Worm (Caenorhabditis elegans) whole organism, young adult: ENCODE results near the gene str-232.

Source experiments
- F37B4.10 ChIP-seq: fragments of 200-800 bp; sonication (Bioruptor generic); IDR thresholded peaks from 2 replicates; pipeline ENCODE4 v1.3.6; 2022; ENCODE audit warnings: missing genetic modification characterization, missing compliant biosample characterization
- F39B2.1 ChIP-seq: fragments of 200-800 bp; sonication (Bioruptor generic); IDR thresholded peaks from 2 replicates; pipeline ENCODE4 v1.3.6; 2022; ENCODE audit warnings: missing genetic modification reagents, missing genetic modification characterization, missing compliant biosample characterization
- F52B5.7 ChIP-seq: sonication (generic microtip); optimal IDR thresholded peaks from 2 replicates; lab custom pipeline; 2016; ENCODE audit warnings: mild to moderate bottlenecking, missing genetic modification characterization, missing compliant biosample characterization
- F57C9.4 ChIP-seq: sonication (generic microtip); optimal IDR thresholded peaks from 2 replicates; lab custom pipeline; 2017; ENCODE audit warnings: mild to moderate bottlenecking, missing genetic modification characterization, missing compliant biosample characterization
- Y56A3A.18 ChIP-seq: fragments of 200-800 bp; sonication (Bioruptor generic); IDR thresholded peaks from 2 replicates; pipeline ENCODE4 v1.3.6; 2022; ENCODE audit warnings: missing genetic modification reagents, missing genetic modification characterization, missing compliant biosample characterization
- Y79H2A.3 ChIP-seq: fragments of 200-800 bp; sonication (Bioruptor generic); conservative IDR thresholded peaks from 2 replicates; pipeline ENCODE4 v1.3.6; 2022; ENCODE audit warnings: missing genetic modification reagents, missing genetic modification characterization, missing compliant biosample characterization
- dox-1 ChIP-seq: fragments of 200-800 bp; sonication (Bioruptor generic); IDR thresholded peaks from 2 replicates; pipeline ENCODE4 v1.3.6; 2022; ENCODE audit warnings: missing genetic modification reagents, missing genetic modification characterization, missing compliant biosample characterization
- egrh-3 ChIP-seq: fragments of 200-800 bp; sonication (Bioruptor generic); IDR thresholded peaks from 2 replicates; pipeline ENCODE4 v1.3.6; 2022; ENCODE audit warnings: missing genetic modification reagents, missing genetic modification characterization, missing compliant biosample characterization
- ekl-4 ChIP-seq: fragments of 200-800 bp; sonication (Bioruptor generic); IDR thresholded peaks from 2 replicates; pipeline ENCODE4 v1.3.6; 2022; ENCODE audit warnings: missing genetic modification reagents, missing genetic modification characterization, missing compliant biosample characterization
- gei-17 ChIP-seq: fragments of 200-800 bp; sonication (Bioruptor generic); optimal IDR thresholded peaks from 2 replicates; lab custom pipeline; 2018; ENCODE audit warnings: mild to moderate bottlenecking, missing genetic modification characterization, missing compliant biosample characterization
- hmg-1.2 ChIP-seq: fragments of 200-800 bp; sonication (Bioruptor generic); IDR thresholded peaks from 2 replicates; pipeline ENCODE4 v1.3.6; 2022; ENCODE audit warnings: missing genetic modification reagents, missing genetic modification characterization, missing compliant biosample characterization
- hsf-1 ChIP-seq: fragments of 200-800 bp; sonication (Bioruptor generic); IDR thresholded peaks from 2 replicates; pipeline ENCODE4 v1.3.6; 2022; ENCODE audit warnings: missing genetic modification reagents, missing genetic modification characterization, missing compliant biosample characterization
- mcd-1 ChIP-seq: fragments of 200-800 bp; sonication (Bioruptor generic); IDR thresholded peaks from 2 replicates; pipeline ENCODE4 v1.3.6; 2022; ENCODE audit warnings: missing genetic modification reagents, missing genetic modification characterization, missing compliant biosample characterization
- nfya-1 ChIP-seq: sonication (generic microtip); optimal IDR thresholded peaks from 2 replicates; lab custom pipeline; 2017; ENCODE audit warnings: antibody characterized with exemption, missing compliant biosample characterization, missing genetic modification characterization, borderline replicate concordance; ENCODE audit not compliant: insufficient read depth
- nfyb-1 ChIP-seq: fragments of 200-800 bp; sonication (Bioruptor generic); IDR thresholded peaks from 2 replicates; pipeline ENCODE4 v1.3.6; 2022; ENCODE audit warnings: missing genetic modification reagents, missing genetic modification characterization, missing compliant biosample characterization
- nhr-120 ChIP-seq: fragments of 200-800 bp; sonication (Bioruptor generic); IDR thresholded peaks from 2 replicates; pipeline ENCODE4 v1.3.6; 2022; ENCODE audit warnings: missing genetic modification characterization, missing compliant biosample characterization
- nhr-80 ChIP-seq: sonication (generic microtip); optimal IDR thresholded peaks from 2 replicates; lab custom pipeline; 2016; ENCODE audit warnings: missing genetic modification characterization, missing compliant biosample characterization
- pbrm-1 ChIP-seq: fragments of 200-800 bp; sonication (Bioruptor generic); IDR thresholded peaks from 2 replicates; pipeline ENCODE4 v1.3.6; 2022; ENCODE audit warnings: missing genetic modification reagents, missing genetic modification characterization, missing compliant biosample characterization
- rcor-1 ChIP-seq: fragments of 200-800 bp; sonication (Bioruptor generic); IDR thresholded peaks from 2 replicates; pipeline ENCODE4 v1.3.6; 2022; ENCODE audit warnings: missing genetic modification reagents, missing genetic modification characterization, missing compliant biosample characterization
- rec-8 ChIP-seq, 2 experiments: sonication (generic microtip); optimal IDR thresholded peaks; 2 replicates each; lab custom pipeline; 2016; ENCODE audit warnings: mild to moderate bottlenecking in 2 of 2, missing genetic modification characterization in 2 of 2, missing genetic modification reagents in 2 of 2, missing genotype in 2 of 2, missing biosample characterization in 1 of 2, missing compliant biosample characterization in 1 of 2, moderate library complexity in 1 of 2
- snpc-1.3 ChIP-seq: sonication (generic microtip); optimal IDR thresholded peaks from 2 replicates; lab custom pipeline; 2017; ENCODE audit warnings: missing genetic modification characterization, mild to moderate bottlenecking, missing compliant biosample characterization, antibody characterized with exemption, moderate library complexity, missing genotype, missing genetic modification reagents; ENCODE audit not compliant: insufficient read depth
- snpc-4 ChIP-seq, 5 experiments: fragments of 150-350 bp in 1 of 5; sonication (generic microtip) in 4 of 5; optimal IDR thresholded peaks; 2 replicates each; lab custom pipeline; 2014 to 2018; ENCODE audit warnings: missing genetic modification characterization in 5 of 5, missing biosample characterization in 3 of 5, antibody characterized with exemption in 2 of 5, mild to moderate bottlenecking in 2 of 5, missing compliant biosample characterization in 2 of 5, missing genotype in 2 of 5, moderate library complexity in 2 of 5, missing genetic modification reagents in 1 of 5
- zfh-2 ChIP-seq: fragments of 200-800 bp; sonication (Bioruptor generic); conservative IDR thresholded peaks from 2 replicates; pipeline ENCODE4 v1.3.6; 2022; ENCODE audit warnings: missing genetic modification reagents, missing genetic modification characterization, missing compliant biosample characterization
- ztf-25 ChIP-seq: fragments of 200-800 bp; sonication (Bioruptor generic); IDR thresholded peaks from 2 replicates; pipeline ENCODE4 v1.3.6; 2022; ENCODE audit warnings: missing genetic modification reagents, missing genetic modification characterization, missing compliant biosample characterization
- ztf-26 ChIP-seq: sonication (generic microtip); optimal IDR thresholded peaks from 2 replicates; lab custom pipeline; 2017; ENCODE audit warnings: missing genetic modification characterization, missing compliant biosample characterization

The str-232 gene

DNA sequence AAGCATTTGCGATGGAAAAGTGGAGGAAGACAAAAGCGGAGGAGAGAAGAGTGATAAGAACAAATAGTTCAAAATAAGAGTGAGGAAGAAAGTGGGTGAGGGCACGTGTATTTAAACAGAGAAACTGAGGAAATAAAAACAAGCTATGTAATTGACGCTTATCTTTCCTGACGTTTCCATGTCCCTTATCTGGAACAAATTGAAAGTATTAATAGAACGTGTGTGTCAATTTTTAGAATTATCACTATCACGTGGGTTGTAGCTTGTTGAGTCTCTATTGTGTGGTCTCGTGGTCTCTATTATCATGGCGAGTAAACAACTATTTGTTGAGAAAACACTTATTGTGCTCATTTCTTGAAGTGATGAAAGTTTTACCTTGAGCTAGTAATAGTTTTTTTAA lies 30.3 kb upstream of the str-232 start, which contains the start of gene T10C6.15 (continued):
- TF ChIP-seq snpc-4 (GFP tag; optimal IDR thresholded peaks at IDR 0.05; lab: Kevin White, UChicago): no peak
- TF ChIP-seq snpc-4 (tag; optimal IDR thresholded peaks at IDR 0.05; lab: Kevin White, UChicago): peak in 1 of 4 experiments; percentile 9

DNA sequence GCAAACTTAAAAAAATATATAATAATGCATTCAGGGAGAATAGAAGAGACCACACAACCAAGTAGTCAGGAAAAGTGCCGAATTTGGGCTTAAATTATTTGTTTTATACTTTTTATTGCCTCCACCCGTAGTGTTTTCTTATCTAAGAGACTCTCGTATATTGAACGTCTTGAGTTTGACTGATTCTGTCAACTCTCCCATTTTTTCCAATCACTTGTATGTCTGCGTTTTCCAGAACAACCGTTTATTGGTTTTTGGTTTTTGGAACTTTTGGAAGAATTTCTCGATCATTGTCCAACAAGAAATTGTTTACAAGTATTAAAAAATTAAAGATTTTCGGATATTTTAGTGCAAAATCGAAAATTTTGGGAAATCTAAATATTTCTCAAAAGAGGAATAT lies 28.1 kb upstream of the str-232 start:
- TF ChIP-seq rec-8 (tag; optimal IDR thresholded peaks at IDR 0.05; lab: Kevin White, UChicago) (no peak), nhr-80 (peak; percentile 73)

DNA sequence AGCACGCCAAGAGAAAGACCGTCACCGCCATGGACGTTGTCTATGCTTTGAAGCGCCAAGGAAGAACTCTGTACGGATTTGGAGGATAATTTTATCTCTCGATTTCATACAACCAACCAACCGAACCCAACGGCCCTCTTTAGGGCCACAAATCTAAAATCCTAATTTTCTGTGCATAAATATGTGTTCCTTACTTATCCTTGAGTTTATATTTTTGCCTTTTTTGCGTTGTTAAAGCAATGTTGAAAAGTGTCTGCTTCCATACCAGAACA lies 27.1 kb upstream of the str-232 start:
- no peak; the same call in 1 of the 2 replicates for TF ChIP-seq rcor-1
- TF ChIP-seq Y79H2A.3 (GFP tag; lab: Robert Waterston, UW): no peak
- TF ChIP-seq F37B4.10 (GFP tag; lab: Robert Waterston, UW): no peak
- no peak for TF ChIP-seq snpc-1.3 (tag; lab: Kevin White, UChicago)
- no peak for TF ChIP-seq F52B5.7
- TF ChIP-seq ztf-25 (GFP tag; lab: Robert Waterston, UW): 0 out of 2 replicates have a peak, but pooled peaks have one; percentile 7
- TF ChIP-seq Y56A3A.18 (GFP tag; lab: Robert Waterston, UW): 0 out of 2 replicates have a peak, but pooled peaks have one; percentile 17
- 0 out of 2 replicates have a peak, but pooled peaks have one; percentile 50 for TF ChIP-seq nhr-120 (GFP tag; lab: Robert Waterston, UW)

DNA sequence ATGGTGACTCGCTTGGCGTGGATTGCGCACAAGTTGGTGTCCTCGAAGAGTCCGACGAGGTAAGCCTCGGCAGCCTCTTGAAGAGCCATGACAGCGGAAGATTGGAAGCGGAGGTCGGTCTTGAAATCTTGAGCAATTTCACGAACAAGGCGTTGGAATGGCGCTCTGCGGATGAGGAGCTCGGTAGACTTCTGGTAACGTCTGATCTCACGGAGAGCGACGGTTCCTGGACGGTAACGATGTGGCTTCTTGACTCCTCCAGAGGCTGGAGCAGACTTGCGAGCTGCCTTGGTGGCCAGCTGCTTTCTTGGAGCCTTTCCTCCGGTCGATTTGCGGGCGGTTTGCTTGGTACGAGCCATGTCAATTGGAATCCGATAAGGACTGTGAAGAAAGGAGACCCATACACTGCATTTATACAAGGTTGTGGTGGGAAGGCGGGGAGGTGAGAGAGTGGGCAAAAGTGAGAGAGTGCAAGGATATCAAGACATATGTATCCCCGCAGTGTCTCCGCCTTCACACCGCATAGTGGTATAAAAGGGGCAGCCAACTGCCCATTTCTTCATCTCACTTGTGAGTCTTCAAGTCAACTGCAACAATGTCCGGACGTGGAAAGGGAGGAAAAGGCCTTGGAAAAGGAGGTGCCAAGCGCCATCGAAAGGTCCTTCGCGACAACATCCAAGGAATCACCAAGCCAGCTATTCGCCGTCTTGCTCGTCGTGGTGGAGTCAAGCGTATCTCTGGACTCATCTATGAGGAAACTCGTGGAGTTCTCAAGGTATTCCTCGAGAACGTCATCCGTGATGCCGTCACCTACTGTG lies 26.6 kb upstream of the str-232 start, which contains the start of the genes his-2 and his-1:
TSS of gene his-2 (minus strand) at position 359 of the 818 bp plus-strand sequence.
TSS of gene his-1 (plus strand) at position 596 of the 818 bp plus-strand sequence.
- 0 out of 2 replicates have a peak, but pooled peaks have one; percentile 35 for TF ChIP-seq hsf-1 (GFP tag; lab: Robert Waterston, UW)
- TF ChIP-seq egrh-3: peak; percentile 63; the same call in 1 of the 2 replicates
- TF ChIP-seq zfh-2: peak; percentile 58; the same call in 1 of the 2 replicates
- TF ChIP-seq nfyb-1 (GFP tag; lab: Robert Waterston, UW): 0 out of 2 replicates have a peak, but pooled peaks have one; percentile 9

DNA sequence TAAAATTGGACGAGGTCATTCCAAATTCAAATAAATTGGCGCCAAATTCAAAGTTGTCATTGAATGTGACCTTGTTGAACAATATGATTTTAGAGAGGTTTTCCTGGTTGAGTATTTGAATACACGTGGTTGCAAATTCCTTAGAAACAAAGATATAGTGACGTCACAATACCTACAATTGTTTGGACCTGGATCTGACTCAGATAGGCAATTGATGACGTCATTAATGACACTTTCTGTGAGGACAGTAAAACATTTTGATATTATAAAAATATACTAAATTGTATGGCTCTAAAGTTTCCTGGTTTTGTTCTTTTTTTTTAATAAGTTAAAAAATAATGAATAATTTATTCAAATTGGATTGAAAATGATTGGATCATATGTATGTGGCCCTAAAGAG lies 25.9 kb upstream of the str-232 start:
- no peak for TF ChIP-seq nfya-1
- TF ChIP-seq F57C9.4 (tag; lab: Kevin White, UChicago): no peak
- no peak for TF ChIP-seq ztf-26
- TF ChIP-seq F37B4.10 (GFP tag; lab: Robert Waterston, UW): no peak
- no peak for TF ChIP-seq gei-17 (GFP tag; lab: Kevin White, UChicago)

DNA sequence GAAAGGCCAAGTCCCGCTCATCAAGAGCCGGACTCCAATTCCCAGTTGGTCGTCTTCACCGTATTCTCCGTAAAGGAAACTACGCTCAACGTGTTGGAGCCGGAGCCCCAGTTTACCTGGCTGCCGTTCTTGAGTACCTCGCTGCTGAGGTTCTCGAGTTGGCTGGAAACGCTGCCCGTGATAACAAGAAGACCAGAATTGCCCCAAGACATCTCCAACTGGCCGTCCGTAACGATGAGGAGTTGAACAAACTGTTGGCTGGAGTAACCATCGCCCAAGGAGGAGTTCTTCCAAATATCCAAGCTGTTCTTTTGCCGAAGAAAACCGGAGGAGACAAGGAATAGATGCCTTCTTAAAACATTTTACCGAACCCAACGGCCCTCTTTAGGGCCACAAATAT lies 25.3 kb upstream of the str-232 start:
- peak; percentile 31; the same call in 1 of the 2 replicates for TF ChIP-seq ekl-4 (GFP tag; lab: Robert Waterston, UW)
- TF ChIP-seq, all 124 proteins: peak for 1; not testable (repeated sequence) for 123

DNA sequence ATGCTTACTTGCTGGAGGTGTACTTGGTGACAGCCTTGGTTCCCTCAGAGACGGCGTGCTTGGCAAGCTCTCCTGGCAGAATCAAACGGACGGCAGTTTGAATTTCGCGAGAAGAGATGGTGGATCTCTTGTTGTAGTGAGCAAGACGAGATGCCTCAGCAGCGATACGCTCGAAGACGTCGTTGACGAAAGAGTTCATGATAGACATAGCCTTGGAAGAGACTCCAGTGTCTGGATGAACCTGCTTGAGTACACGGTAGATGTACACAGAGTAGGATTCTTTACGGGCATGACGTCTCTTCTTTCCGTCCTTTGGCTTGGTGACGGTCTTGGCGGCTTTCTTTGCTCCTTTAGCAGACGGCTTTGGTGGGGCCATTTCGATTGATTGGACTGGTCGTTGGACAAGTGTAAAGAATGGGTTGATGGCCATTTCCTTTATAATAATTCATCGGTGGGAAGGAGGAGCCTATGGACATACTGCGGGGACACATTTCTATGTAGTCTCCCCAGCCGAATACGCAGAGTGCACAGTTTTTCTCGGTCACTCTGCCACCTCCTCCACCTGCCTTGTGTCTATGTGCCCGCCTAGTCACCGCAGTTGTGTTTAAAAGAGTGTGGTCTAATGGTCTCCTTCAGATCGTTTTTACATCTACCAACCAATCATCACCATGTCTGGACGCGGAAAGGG lies 24.7 kb upstream of the str-232 start, which contains the start of the genes his-4 and his-3:
TSS of gene his-4 (minus strand) at position 376 of the 688 bp plus-strand sequence.
TSS of gene his-3 (plus strand) at position 669 of the 688 bp plus-strand sequence.
- TF ChIP-seq nhr-80 (peak; percentile 17), hsf-1 (GFP tag; lab: Robert Waterston, UW) (0 out of 2 replicates have a peak, but pooled peaks have one; percentile 15), dox-1 (GFP tag; lab: Robert Waterston, UW) (0 out of 2 replicates have a peak, but pooled peaks have one; percentile 15), pbrm-1 (GFP tag; lab: Robert Waterston, UW) (peak; percentile 31), F39B2.1 (GFP tag; lab: Robert Waterston, UW) (peak; percentile 88; the same call in 1 of the 2 replicates), hmg-1.2 (GFP tag; lab: Robert Waterston, UW) (peak; percentile 10; the same call in 1 of the 2 replicates), mcd-1 (0 out of 2 replicates have a peak, but pooled peaks have one; percentile 13)
